Worm (Caenorhabditis elegans) whole organism, dauer: ENCODE measurements around the gene ldh-1.
"Not testable (repeated sequence)": the region's sequence is repeated elsewhere in the genome, so short reads cannot be mapped to it uniquely, and the experiment has no call there.

Experiments used
- unc-62 ChIP-seq: sonication (generic microtip); optimal IDR thresholded peaks from 2 replicates; lab custom pipeline; 2017; ENCODE audit warnings: missing biosample characterization, missing genetic modification reagents, missing genetic modification characterization

ldh-1 gene

DNA sequence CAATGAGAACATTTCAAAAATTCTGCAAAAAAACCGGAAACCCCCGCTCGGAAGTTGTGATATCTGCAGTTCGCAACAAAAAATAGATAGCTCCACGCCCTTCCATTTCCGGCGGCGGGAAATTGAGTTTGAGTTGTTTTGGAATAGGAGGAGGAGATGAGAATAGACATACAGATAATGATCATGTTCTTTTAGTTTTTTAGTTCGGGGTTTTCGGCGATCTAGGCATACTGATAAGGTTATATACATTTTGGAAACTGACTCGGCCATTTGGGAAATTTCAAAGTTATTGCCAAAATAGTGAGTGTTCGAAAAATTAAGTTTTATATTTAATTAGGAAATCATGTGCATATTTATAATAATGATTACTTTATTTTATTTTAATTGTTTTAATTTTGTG is 9.8 kb downstream of the ldh-1 start:
- no peak for TF ChIP-seq unc-62 (GFP tag; lab: Kevin White, UChicago)

DNA sequence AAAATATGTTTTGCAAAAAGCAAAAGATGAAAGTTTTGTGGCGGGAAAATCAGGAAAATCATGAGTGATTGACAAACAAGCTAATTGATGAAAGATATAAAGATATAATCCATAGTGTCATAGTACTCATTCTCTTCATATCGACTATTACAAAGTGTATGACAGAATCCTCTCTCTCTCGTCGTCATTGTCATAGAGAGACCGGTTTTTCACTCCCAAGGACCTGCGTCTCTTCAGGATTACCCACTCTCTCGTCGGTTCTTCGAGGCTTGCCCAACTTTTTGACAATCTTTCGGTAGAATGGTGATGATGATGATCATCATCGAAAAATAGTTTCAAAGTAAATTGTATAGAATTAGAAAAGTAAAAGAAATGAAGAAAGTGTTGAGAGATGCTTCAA is 13.3 kb downstream of the ldh-1 start:
- TF ChIP-seq unc-62 (GFP tag; lab: Kevin White, UChicago): no peak

DNA sequence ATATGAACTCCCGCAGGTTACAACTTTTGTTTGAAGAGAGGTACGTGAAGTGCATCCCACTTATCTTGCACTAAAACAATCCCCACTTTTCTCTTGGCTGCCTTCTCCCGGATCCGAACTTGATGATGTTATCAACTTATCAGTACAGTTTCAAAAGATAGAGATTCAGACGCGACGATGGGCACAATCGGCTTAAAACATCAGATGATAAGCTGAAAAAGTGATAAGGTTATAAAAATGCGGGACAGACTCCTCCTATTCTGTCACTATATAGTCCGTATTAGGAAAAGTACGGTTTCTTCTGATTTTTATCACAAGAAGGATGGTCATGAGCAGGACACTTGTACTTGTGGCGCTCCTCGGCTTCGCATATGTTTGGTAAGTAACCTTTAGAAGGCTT is 15.2 kb downstream of the ldh-1 start, which contains the start of gene ctsa-1.2:
Gene ctsa-1.2 (plus strand): TSS at position 160 of the 400 bp plus-strand sequence.
- TF ChIP-seq unc-62 (GFP tag; lab: Kevin White, UChicago): no peak

DNA sequence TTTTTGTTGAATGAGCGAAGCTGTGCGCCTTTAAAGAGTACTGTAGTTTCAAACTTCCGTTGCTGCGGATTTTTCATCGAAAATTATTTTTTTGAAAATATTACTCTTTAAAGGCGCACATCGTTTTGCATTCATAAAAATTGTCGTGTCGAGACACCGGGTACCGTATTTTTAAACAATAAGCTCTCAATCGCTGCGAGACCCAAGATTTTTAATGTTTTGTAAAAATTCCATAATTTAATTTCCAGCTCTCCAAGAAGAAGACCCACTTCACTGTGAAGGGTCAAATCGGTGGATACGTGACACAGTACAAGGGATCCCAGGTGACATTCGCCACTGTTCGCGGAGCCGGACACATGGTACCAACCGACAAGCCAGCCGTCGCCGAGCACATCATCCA is 18.3 kb downstream of the ldh-1 start:
- no peak for TF ChIP-seq unc-62 (GFP tag; lab: Kevin White, UChicago)

DNA sequence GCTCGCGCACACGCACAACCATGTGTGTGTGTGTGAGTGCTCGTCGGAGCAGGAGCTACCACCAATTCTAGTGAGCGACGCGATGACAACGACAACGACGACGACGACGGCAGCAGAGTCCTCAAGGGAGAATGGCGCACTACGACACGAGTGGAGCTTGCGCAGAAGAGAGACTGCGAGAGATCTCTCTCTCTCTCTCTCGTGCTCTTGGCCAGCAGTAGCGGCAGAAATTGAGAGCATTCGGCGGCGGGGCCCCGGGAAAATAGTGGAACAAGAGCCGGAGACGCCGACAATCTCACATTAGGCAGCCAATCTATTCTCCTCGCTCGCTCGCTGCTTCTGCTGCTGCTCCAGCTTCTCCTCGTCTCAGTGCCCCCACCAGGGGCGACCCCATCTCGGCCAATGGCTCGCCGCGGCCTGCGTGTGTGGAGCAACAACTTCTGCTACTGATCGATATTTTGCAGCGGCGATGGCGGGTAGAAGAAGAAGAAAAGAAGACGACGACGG is 22.8 kb downstream of the ldh-1 start:
- TF ChIP-seq unc-62 (GFP tag; lab: Kevin White, UChicago): no peak

DNA sequence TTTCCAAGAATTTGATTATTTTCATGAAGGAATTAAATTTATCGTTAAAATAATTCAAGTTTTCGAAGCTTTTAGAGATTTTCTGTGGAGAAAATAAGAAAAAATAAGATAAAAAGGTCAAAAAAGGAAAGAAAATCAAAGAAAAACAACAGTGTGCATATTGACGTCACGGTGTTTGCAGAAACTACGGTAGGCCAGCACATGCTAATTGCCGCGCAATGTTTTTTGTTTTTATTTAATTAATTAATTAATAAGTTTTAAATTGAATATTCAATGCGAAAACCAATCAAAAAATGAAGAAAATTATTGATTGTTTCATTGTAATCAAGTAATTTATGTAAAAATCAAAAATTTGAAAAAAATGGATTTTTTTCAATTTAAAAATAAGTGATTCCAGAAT is 23.9 kb downstream of the ldh-1 start:
- no peak for TF ChIP-seq unc-62 (GFP tag; lab: Kevin White, UChicago)

DNA sequence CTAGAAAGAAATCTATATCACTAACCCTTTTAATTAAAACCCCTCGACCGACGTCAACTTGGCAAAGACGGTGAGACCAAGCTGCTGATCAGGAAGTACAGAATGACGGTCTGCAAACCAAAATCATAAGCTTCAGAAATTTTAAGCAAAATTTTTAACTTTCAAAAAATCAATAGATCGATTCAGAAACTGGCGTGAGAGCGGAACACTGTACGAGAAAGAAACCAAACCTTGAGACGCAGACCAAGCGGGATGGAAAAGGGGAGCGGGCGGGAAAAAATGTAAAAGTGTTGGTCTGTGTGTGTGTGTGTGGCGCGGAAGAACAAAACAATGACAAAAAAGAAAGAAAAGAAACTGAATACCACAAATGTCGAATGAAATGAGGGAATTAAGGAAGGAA is 24.5 kb downstream of the ldh-1 start, which contains the start of the genes F44E5.17 and gpb-1:
Gene F44E5.17 (minus strand): TSS at position 101 of the 400 bp plus-strand sequence.
Gene gpb-1 (minus strand): TSS at position 118 of the 400 bp plus-strand sequence.
- no peak for TF ChIP-seq unc-62 (GFP tag; lab: Kevin White, UChicago)

DNA sequence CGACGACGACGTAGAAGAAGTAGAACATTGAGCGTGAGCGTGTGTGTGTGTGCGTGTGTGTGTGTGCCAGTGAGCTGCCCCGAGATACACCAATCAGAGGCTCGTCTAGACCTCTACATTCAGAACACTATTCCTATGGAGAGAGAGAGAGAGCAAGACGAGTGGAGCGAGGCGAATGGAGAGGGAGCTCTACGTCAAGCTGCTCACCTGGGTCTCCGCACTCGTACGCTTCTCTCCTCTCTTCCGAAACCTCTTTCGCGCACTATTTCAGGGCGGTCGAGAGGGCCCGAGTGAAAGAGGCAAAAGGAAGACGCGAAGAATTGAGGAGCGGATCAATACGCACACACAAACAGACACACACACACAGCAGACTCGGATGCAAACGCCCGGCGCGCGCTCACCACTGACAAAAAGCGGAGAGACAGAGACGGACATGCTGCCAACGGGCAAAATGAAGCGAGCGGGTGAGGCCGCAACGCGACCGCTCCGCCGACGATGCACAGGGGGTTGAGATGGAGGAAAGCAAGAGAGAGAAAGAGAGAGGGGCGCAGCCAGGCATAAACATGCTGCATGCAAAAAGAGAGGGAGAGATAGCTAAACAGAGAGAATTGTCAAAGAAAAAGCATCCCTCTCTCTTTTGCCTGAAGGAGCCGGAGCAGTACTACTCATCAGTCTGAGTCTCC is 25.6 kb downstream of the ldh-1 start:
- TF ChIP-seq unc-62 (GFP tag; lab: Kevin White, UChicago): no peak

DNA sequence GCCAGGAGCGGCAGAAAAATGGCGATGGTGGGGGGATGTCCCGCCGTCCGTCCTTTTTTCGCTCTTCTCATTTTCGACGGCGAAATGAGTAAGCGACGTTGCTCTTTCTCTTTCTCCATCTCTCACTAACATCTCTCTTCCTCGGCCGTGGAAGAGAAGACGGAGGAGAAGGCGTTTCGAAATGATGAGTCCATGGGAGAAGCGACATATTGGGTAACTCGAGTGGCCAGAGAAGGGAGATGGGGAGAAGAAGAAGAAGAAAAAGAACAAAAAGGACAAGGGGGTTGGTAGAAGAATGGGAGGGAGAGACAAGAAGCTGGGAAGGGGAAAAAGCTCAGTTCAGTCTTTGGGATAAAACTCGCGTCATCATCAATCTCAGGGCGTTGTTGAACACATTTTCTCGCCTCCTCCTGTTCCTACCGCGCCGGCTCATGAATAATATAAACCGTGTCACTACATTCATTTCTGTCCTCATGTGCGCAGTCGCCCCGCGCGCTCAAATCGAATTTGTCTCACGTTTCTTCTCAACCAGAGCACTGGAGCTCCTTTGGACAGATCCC is 27.7 kb downstream of the ldh-1 start:
- TF ChIP-seq unc-62 (GFP tag; lab: Kevin White, UChicago): no peak

ce11 chrII:11753186-11753585 is 29.2 kb downstream of the ldh-1 start:
- no peak for TF ChIP-seq unc-62 (GFP tag; lab: Kevin White, UChicago)

DNA sequence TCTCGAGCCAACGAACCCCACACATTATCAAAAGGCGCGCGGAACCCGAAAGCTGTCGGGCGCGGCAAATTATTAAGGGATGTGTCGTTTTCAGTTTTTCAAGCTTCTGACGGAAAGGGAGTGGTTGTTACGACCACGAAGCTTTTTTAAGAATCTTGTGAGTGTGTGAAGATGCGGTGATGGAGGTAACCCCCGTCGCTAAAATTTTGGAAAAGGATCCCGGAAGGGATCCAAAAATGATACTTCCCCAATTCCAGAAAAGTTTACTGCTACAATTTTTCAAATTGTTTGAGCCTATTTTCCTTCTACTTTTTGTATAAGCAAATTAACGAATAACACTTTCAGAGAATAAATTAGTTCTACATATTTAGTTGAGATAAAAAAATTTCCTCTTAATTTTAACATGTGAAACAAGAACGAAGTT is 32.7 kb downstream of the ldh-1 start:
- no peak for TF ChIP-seq unc-62 (GFP tag; lab: Kevin White, UChicago)

ce11 chrII:11759277-11759676 is 35.3 kb downstream of the ldh-1 start, which contains the start of the genes F44E5.4 and F44E5.5:
TSS of gene F44E5.4 (minus strand) at chrII:11759311.
TSS of gene F44E5.5 (plus strand) at chrII:11759662.
- TF ChIP-seq unc-62 (GFP tag; lab: Kevin White, UChicago): not testable (repeated sequence)

ce11 chrII:11761806-11762512 is 38.0 kb downstream of the ldh-1 start:
- TF ChIP-seq unc-62 (GFP tag; lab: Kevin White, UChicago): no peak

ce11 chrII:11765506-11766152 is 41.6 kb downstream of the ldh-1 start:
- no peak for TF ChIP-seq unc-62 (GFP tag; lab: Kevin White, UChicago)

DNA sequence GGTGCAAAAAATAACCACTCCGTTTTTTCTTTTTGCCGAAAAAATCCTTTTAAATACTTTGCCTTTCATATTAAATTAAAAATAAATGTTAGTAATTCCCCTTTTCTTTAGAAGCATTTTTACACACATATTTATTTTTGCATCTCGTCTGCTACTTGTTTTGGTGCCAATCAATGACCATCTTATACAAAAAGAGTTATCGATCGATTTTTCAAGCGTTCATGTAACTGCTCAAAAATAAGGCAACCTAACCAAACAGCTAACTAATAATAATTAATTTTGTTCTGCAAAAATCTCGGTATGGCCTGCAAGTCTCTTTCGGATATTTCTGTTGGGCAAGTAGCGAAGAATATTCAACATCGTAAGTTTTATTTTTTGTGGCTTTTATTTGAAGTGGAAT is 42.5 kb downstream of the ldh-1 start, which contains the start of gene F44E5.2:
Gene F44E5.2 (plus strand): TSS at position 301 of the 400 bp plus-strand sequence.
- no peak for TF ChIP-seq unc-62 (GFP tag; lab: Kevin White, UChicago)
